Worm (Caenorhabditis elegans) whole organism, L4 larva: Measurements from ENCODE around the gene T24H10.5.

ENCODE experiments used
- F10B5.3 ChIP-seq: sonication (generic microtip); optimal IDR thresholded peaks from 2 replicates; lab custom pipeline; 2016; ENCODE audit warnings: mild to moderate bottlenecking, missing genetic modification characterization, missing compliant biosample characterization
- T20F7.1 ChIP-seq: fragments of 200-800 bp; sonication (Bioruptor generic); optimal IDR thresholded peaks from 2 replicates; lab custom pipeline; 2018; ENCODE audit warnings: mild to moderate bottlenecking, missing genetic modification characterization, missing compliant biosample characterization
- Y5F2A.4 ChIP-seq: fragments of 200-800 bp; sonication (Bioruptor generic); optimal IDR thresholded peaks from 2 replicates; lab custom pipeline; 2018; ENCODE audit warnings: mild to moderate bottlenecking, missing genetic modification characterization, missing compliant biosample characterization
- ZK546.5 ChIP-seq, 2 experiments: sonication (generic microtip); optimal IDR thresholded peaks; 2 replicates each; lab custom pipeline; 2017; ENCODE audit warnings: missing biosample characterization in 2 of 2, missing genetic modification characterization in 2 of 2
- ama-1 ChIP-seq: fragments of 150-350 bp; optimal IDR thresholded peaks from 2 replicates; lab custom pipeline; 2014; ENCODE audit warnings: inconsistent platforms, mixed read lengths
- ceh-20 ChIP-seq: fragments of 200-800 bp; sonication (Bioruptor generic); IDR thresholded peaks from 2 replicates; pipeline ENCODE4 v1.3.6; 2022; ENCODE audit warnings: missing genetic modification reagents, missing genetic modification characterization, missing compliant biosample characterization
- ctbp-1 ChIP-seq: fragments of 200-800 bp; sonication (Bioruptor generic); IDR thresholded peaks from 2 replicates; pipeline ENCODE4 v1.3.6; 2022; ENCODE audit warnings: missing genetic modification reagents, missing genetic modification characterization, missing compliant biosample characterization
- daf-12 ChIP-seq: fragments of 150-350 bp; optimal IDR thresholded peaks from 2 replicates; lab custom pipeline; 2014; ENCODE audit warnings: missing biosample characterization, missing genetic modification reagents, missing genetic modification characterization
- daf-16 ChIP-seq, 3 experiments: sonication (generic microtip); optimal IDR thresholded peaks; 2 replicates each; lab custom pipeline; 2016 to 2017; ENCODE audit warnings: missing genetic modification characterization in 3 of 3, missing genetic modification reagents in 3 of 3, mild to moderate bottlenecking in 2 of 3, missing compliant biosample characterization in 2 of 3, missing biosample characterization in 1 of 3, moderate library complexity in 1 of 3
- dmd-6 ChIP-seq: fragments of 200-800 bp; sonication (Bioruptor generic); IDR thresholded peaks from 2 replicates; pipeline ENCODE4 v1.3.6; 2022; ENCODE audit warnings: missing genetic modification reagents, missing genetic modification characterization, missing compliant biosample characterization
- dmd-8 ChIP-seq: fragments of 200-800 bp; sonication (Bioruptor generic); IDR thresholded peaks from 2 replicates; pipeline ENCODE4 v1.3.6; 2022; ENCODE audit warnings: missing genetic modification characterization, missing compliant biosample characterization
- dpl-1 ChIP-seq: fragments of 150-350 bp; optimal IDR thresholded peaks from 2 replicates; lab custom pipeline; 2014; ENCODE audit warnings: missing biosample characterization, missing genetic modification reagents, missing genetic modification characterization
- dve-1 ChIP-seq: sonication (generic microtip); optimal IDR thresholded peaks from 2 replicates; lab custom pipeline; 2017; ENCODE audit warnings: antibody characterized with exemption, mild to moderate bottlenecking, missing genetic modification characterization, missing compliant biosample characterization; ENCODE audit not compliant: insufficient read depth
- fos-1 ChIP-seq: fragments of 150-350 bp; optimal IDR thresholded peaks from 2 replicates; lab custom pipeline; 2014; ENCODE audit warnings: missing biosample characterization, missing genetic modification characterization
- hif-1 ChIP-seq, 2 experiments: sonication (generic microtip); optimal IDR thresholded peaks; 2 replicates each; lab custom pipeline; 2016 to 2017; ENCODE audit warnings: missing compliant biosample characterization in 2 of 2, missing genetic modification characterization in 2 of 2, missing genetic modification reagents in 2 of 2, missing genotype in 2 of 2, mild to moderate bottlenecking in 1 of 2
- hlh-11 ChIP-seq: fragments of 200-800 bp; sonication (Bioruptor generic); optimal IDR thresholded peaks from 2 replicates; lab custom pipeline; 2018; ENCODE audit warnings: mild to moderate bottlenecking, missing genetic modification characterization, missing compliant biosample characterization
- hlh-30 ChIP-seq: sonication (generic microtip); optimal IDR thresholded peaks from 2 replicates; lab custom pipeline; 2017; ENCODE audit warnings: antibody characterized with exemption, mild to moderate bottlenecking, missing genetic modification characterization, missing compliant biosample characterization; ENCODE audit not compliant: insufficient read depth
- hmg-1.1 ChIP-seq: fragments of 200-800 bp; sonication (Bioruptor generic); IDR thresholded peaks from 2 replicates; pipeline ENCODE4 v1.3.6; 2022; ENCODE audit warnings: missing genetic modification reagents, missing genetic modification characterization, missing compliant biosample characterization
- lin-1 ChIP-seq: fragments of 200-800 bp; sonication (Bioruptor generic); IDR thresholded peaks from 2 replicates; pipeline ENCODE4 v1.3.6; 2022; ENCODE audit warnings: missing genetic modification reagents, missing genetic modification characterization, missing compliant biosample characterization
- lin-13 ChIP-seq: fragments of 150-350 bp; optimal IDR thresholded peaks from 2 replicates; lab custom pipeline; 2014; ENCODE audit warnings: missing biosample characterization, missing genetic modification reagents, missing genetic modification characterization
- lin-29 ChIP-seq: fragments of 200-800 bp; sonication (Bioruptor generic); IDR thresholded peaks from 2 replicates; pipeline ENCODE4 v1.3.6; 2022; ENCODE audit warnings: missing genetic modification reagents, missing genetic modification characterization, missing compliant biosample characterization
- lin-38 ChIP-seq: fragments of 200-800 bp; sonication (Bioruptor generic); IDR thresholded peaks from 2 replicates; pipeline ENCODE4 v1.3.6; 2022; ENCODE audit warnings: missing genetic modification reagents, missing genetic modification characterization, missing compliant biosample characterization
- lin-39 ChIP-seq: fragments of 150-350 bp; optimal IDR thresholded peaks from 2 replicates; lab custom pipeline; 2014; ENCODE audit warnings: missing biosample characterization, missing genetic modification reagents, missing genetic modification characterization
- lsy-2 ChIP-seq, 2 experiments: fragments of 150-350 bp in 1 of 2; sonication (generic microtip) in 1 of 2; optimal IDR thresholded peaks; 2 replicates each; lab custom pipeline; 2014 to 2017; ENCODE audit warnings: missing biosample characterization in 2 of 2, missing genetic modification characterization in 2 of 2
- mdl-1 ChIP-seq, 2 experiments: fragments of 150-350 bp in 1 of 2; sonication (generic microtip) in 1 of 2; optimal IDR thresholded peaks; 2 replicates each; lab custom pipeline; 2014 to 2017; ENCODE audit warnings: missing biosample characterization in 2 of 2, missing genetic modification characterization in 2 of 2
- mep-1 ChIP-seq: fragments of 150-350 bp; sonication (generic microtip); optimal IDR thresholded peaks from 3 replicates; lab custom pipeline; 2014; ENCODE audit warnings: missing biosample characterization, missing genetic modification characterization
- mes-2 ChIP-seq: sonication (generic microtip); optimal IDR thresholded peaks from 2 replicates; lab custom pipeline; 2016; ENCODE audit warnings: missing genotype, mild to moderate bottlenecking, missing genetic modification characterization, missing compliant biosample characterization; ENCODE audit not compliant: poor library complexity, severe bottlenecking
- mxl-3 ChIP-seq: fragments of 200-800 bp; sonication (Bioruptor generic); optimal IDR thresholded peaks from 2 replicates; lab custom pipeline; 2018; ENCODE audit warnings: mild to moderate bottlenecking, missing genetic modification characterization, missing compliant biosample characterization
- nhr-102 ChIP-seq: sonication (generic microtip); optimal IDR thresholded peaks from 2 replicates; lab custom pipeline; 2016; ENCODE audit warnings: mild to moderate bottlenecking, missing genetic modification characterization, moderate library complexity, missing compliant biosample characterization
- nhr-237 ChIP-seq: sonication (generic microtip); optimal IDR thresholded peaks from 2 replicates; lab custom pipeline; 2017; ENCODE audit warnings: missing biosample characterization, missing genetic modification characterization
- nhr-28 ChIP-seq: fragments of 150-350 bp; optimal IDR thresholded peaks from 2 replicates; lab custom pipeline; 2014; ENCODE audit warnings: missing biosample characterization, missing genetic modification characterization
- nhr-41 ChIP-seq: fragments of 200-800 bp; sonication (Bioruptor generic); IDR thresholded peaks from 2 replicates; pipeline ENCODE4 v1.3.6; 2022; ENCODE audit warnings: missing genetic modification reagents, missing genetic modification characterization, missing compliant biosample characterization
- nhr-48 ChIP-seq: sonication (generic microtip); optimal IDR thresholded peaks from 2 replicates; lab custom pipeline; 2016; ENCODE audit warnings: mild to moderate bottlenecking, missing genetic modification characterization, missing compliant biosample characterization
- nhr-77 ChIP-seq: fragments of 150-350 bp; optimal IDR thresholded peaks from 2 replicates; lab custom pipeline; 2014; ENCODE audit warnings: missing biosample characterization, missing genetic modification characterization
- pha-4 ChIP-seq, 2 experiments: fragments of 150-350 bp in 1 of 2; fragments of 200-800 bp in 1 of 2; sonication (Bioruptor generic) in 1 of 2; IDR thresholded peaks in 1 of 2; optimal IDR thresholded peaks in 1 of 2; 2 replicates each; pipeline versions ENCODE4 v1.3.6 to Lab custom; 2014 to 2022; ENCODE audit warnings: missing genetic modification characterization in 2 of 2, missing genetic modification reagents in 2 of 2, missing biosample characterization in 1 of 2, missing compliant biosample characterization in 1 of 2
- pqm-1 ChIP-seq: sonication (generic microtip); optimal IDR thresholded peaks from 2 replicates; lab custom pipeline; 2017; ENCODE audit warnings: missing biosample characterization, missing genetic modification characterization
- saeg-2 ChIP-seq: fragments of 200-800 bp; sonication (Bioruptor generic); IDR thresholded peaks from 2 replicates; pipeline ENCODE4 v1.3.6; 2022; ENCODE audit warnings: missing genetic modification reagents, missing genetic modification characterization, missing compliant biosample characterization
- sdz-12 ChIP-seq: fragments of 200-800 bp; sonication (Bioruptor generic); optimal IDR thresholded peaks from 2 replicates; lab custom pipeline; 2018; ENCODE audit warnings: mild to moderate bottlenecking, missing genetic modification characterization, missing compliant biosample characterization
- snpc-1.2 ChIP-seq: fragments of 200-800 bp; sonication (Bioruptor generic); IDR thresholded peaks from 2 replicates; pipeline ENCODE4 v1.3.6; 2022; ENCODE audit warnings: missing genetic modification reagents, missing genetic modification characterization, missing compliant biosample characterization
- spr-1 ChIP-seq: sonication (generic microtip); optimal IDR thresholded peaks from 2 replicates; lab custom pipeline; 2016; ENCODE audit warnings: mild to moderate bottlenecking, missing genetic modification characterization, missing compliant biosample characterization
- spr-3 ChIP-seq: fragments of 200-800 bp; sonication (Bioruptor generic); optimal IDR thresholded peaks from 2 replicates; lab custom pipeline; 2018; ENCODE audit warnings: mild to moderate bottlenecking, missing genetic modification characterization, missing compliant biosample characterization
- tra-1 ChIP-seq: fragments of 200-800 bp; sonication (Bioruptor generic); IDR thresholded peaks from 2 replicates; pipeline ENCODE4 v1.3.6; 2022; ENCODE audit warnings: missing genetic modification reagents, missing genetic modification characterization, missing compliant biosample characterization
- unc-39 ChIP-seq: sonication (generic microtip); optimal IDR thresholded peaks from 2 replicates; lab custom pipeline; 2017; ENCODE audit warnings: missing biosample characterization, missing genetic modification characterization
- unc-62 ChIP-seq, 3 experiments: fragments of 150-350 bp in 1 of 3; sonication (generic microtip); optimal IDR thresholded peaks in 2 of 3; peaks in 1 of 3; 1 replicate in 1 of 3; 2 replicates in 2 of 3; lab custom pipeline; 2014 to 2017; ENCODE audit warnings: missing biosample characterization in 3 of 3, missing genetic modification characterization in 3 of 3, missing genetic modification reagents in 3 of 3, missing genotype in 1 of 3
- vab-7 ChIP-seq: fragments of 200-800 bp; sonication (Bioruptor generic); IDR thresholded peaks from 2 replicates; pipeline ENCODE4 v1.3.6; 2022; ENCODE audit warnings: missing genetic modification reagents, missing genetic modification characterization, missing compliant biosample characterization
- zip-2 ChIP-seq: fragments of 150-350 bp; optimal IDR thresholded peaks from 2 replicates; lab custom pipeline; 2014; ENCODE audit warnings: missing biosample characterization, missing genetic modification characterization
- ztf-11 ChIP-seq: fragments of 150-350 bp; optimal IDR thresholded peaks from 2 replicates; lab custom pipeline; 2014; ENCODE audit warnings: missing biosample characterization, missing genetic modification characterization

T24H10.5 gene

DNA sequence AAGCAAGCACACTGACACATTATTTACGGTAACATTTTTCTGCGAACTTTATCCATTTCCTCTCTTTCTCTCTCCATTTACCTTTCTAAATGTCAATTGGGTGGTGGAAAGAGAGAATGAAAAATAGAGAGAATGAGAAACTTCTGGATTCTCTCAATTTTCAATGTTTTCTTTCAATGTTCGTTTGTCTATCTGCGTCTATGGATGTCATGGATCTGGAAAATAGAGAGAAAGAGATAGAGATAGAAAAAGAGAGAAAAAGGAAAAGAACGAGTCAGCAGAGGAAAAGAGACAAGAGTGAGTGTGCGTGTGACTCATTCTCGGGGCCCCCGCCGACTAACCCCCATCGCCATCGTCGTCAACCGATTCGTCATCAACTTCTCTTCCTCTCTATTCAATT is 12.0 kb downstream of the T24H10.5 start, which contains the start of gene jun-1 (continued):
- no peak for TF ChIP-seq unc-39 (tag; lab: Kevin White, UChicago)
- no peak for TF ChIP-seq snpc-1.2
- TF ChIP-seq spr-3 = no peak
- no peak for TF ChIP-seq lin-39
- no peak for TF ChIP-seq ZK546.5 (tag; optimal IDR thresholded peaks at IDR 0.05; lab: Kevin White, UChicago)
- peak; percentile 17 for TF ChIP-seq zip-2
- TF ChIP-seq ama-1 (lab: Kevin White, UChicago) = no peak
- no peak for TF ChIP-seq ztf-11 (tag; lab: Kevin White, UChicago)
- peak; percentile 47 for TF ChIP-seq dpl-1 (GFP tag; lab: Kevin White, UChicago)
- no peak for TF ChIP-seq dmd-8
- no peak for TF ChIP-seq fos-1
- peak in 1 of 2 experiments; percentile 72 for TF ChIP-seq mdl-1 (tag; optimal IDR thresholded peaks at IDR 0.05; lab: Kevin White, UChicago)
- TF ChIP-seq ctbp-1 (GFP tag; lab: Robert Waterston, UW) = peak; percentile 39
- no peak for TF ChIP-seq lin-1 (GFP tag; lab: Robert Waterston, UW)

ce11 chrII:9113759-9114158 is 12.9 kb downstream of the T24H10.5 start:
- peak in 1 of 2 experiments; percentile 9 for TF ChIP-seq daf-16 (GFP tag; optimal IDR thresholded peaks at IDR 0.05; lab: Kevin White, UChicago)
- TF ChIP-seq daf-16 (tag; optimal IDR thresholded peaks at IDR 0.05; lab: Kevin White, UChicago) = peak; percentile 2
- peak; percentile 70; the same call in 1 of the 2 replicates for TF ChIP-seq tra-1 (GFP tag; lab: Robert Waterston, UW)
- peak in 1 of 2 experiments; percentile 77 for TF ChIP-seq mdl-1 (tag; optimal IDR thresholded peaks at IDR 0.05; lab: Kevin White, UChicago)
- TF ChIP-seq nhr-28 (tag; lab: Kevin White, UChicago) = peak; percentile 95
- TF ChIP-seq vab-7 (GFP tag; lab: Robert Waterston, UW) = 0 out of 2 replicates have a peak, but pooled peaks have one; percentile 13
- TF ChIP-seq dmd-6 (GFP tag; lab: Robert Waterston, UW) = peak; percentile 85
- TF ChIP-seq ceh-20 (GFP tag; lab: Robert Waterston, UW) = no peak
- TF ChIP-seq spr-3 = peak; percentile 33
- TF ChIP-seq F10B5.3 (tag; lab: Kevin White, UChicago) = no peak
- TF ChIP-seq mxl-3 (GFP tag; lab: Kevin White, UChicago) = peak; percentile 84
- TF ChIP-seq nhr-102 (tag; lab: Kevin White, UChicago) = peak; percentile 39
- no peak for TF ChIP-seq snpc-1.2
- peak in 1 of 2 experiments; percentile 41 for TF ChIP-seq hif-1 (tag; optimal IDR thresholded peaks at IDR 0.05; lab: Kevin White, UChicago)
- TF ChIP-seq sdz-12 (GFP tag; lab: Kevin White, UChicago) = no peak
- TF ChIP-seq dve-1 = peak; percentile 64
- no peak for TF ChIP-seq Y5F2A.4 (GFP tag; lab: Kevin White, UChicago)
- TF ChIP-seq lsy-2 (tag; optimal IDR thresholded peaks at IDR 0.05; lab: Kevin White, UChicago) = peak in 1 of 2 experiments; percentile 47
- no peak for TF ChIP-seq daf-12
- TF ChIP-seq spr-1 (tag; lab: Kevin White, UChicago) = peak; percentile 59
- peak in 1 of 2 experiments; percentile 27 for TF ChIP-seq unc-62 (GFP tag; optimal IDR thresholded peaks at IDR 0.05 in 1 of 2; lab: Kevin White, UChicago)
- TF ChIP-seq unc-62 (tag; optimal IDR thresholded peaks at IDR 0.05; lab: Kevin White, UChicago) = no peak
- peak; percentile 38 for TF ChIP-seq T20F7.1 (GFP tag; lab: Kevin White, UChicago)
- TF ChIP-seq mes-2 (tag; lab: Kevin White, UChicago) = peak; percentile 25
- TF ChIP-seq mep-1 (tag; lab: Kevin White, UChicago) = peak; percentile 52
- 0 out of 2 replicates have a peak, but pooled peaks have one; percentile 54 for TF ChIP-seq nhr-41 (GFP tag; lab: Robert Waterston, UW)
- peak; percentile 62 for TF ChIP-seq hmg-1.1 (GFP tag; lab: Robert Waterston, UW)
- no peak for TF ChIP-seq saeg-2
- no peak for TF ChIP-seq nhr-237 (tag; lab: Kevin White, UChicago)
- peak; percentile 59; the same call in 1 of the 2 replicates for TF ChIP-seq lin-29 (GFP tag; lab: Robert Waterston, UW)
- TF ChIP-seq pha-4 (GFP tag; IDR thresholded peaks at IDR 0.05; lab: Robert Waterston, UW) = 0 out of 2 replicates have a peak, but pooled peaks have one; percentile 36
- TF ChIP-seq pha-4 (tag; optimal IDR thresholded peaks at IDR 0.05; lab: Kevin White, UChicago) = no peak
- peak; percentile 26 for TF ChIP-seq pqm-1
- peak; percentile 35; the same call in 1 of the 2 replicates for TF ChIP-seq lin-38 (GFP tag; lab: Robert Waterston, UW)
- peak; percentile 94 for TF ChIP-seq hlh-11 (tag; lab: Kevin White, UChicago)
- TF ChIP-seq nhr-48 (tag; lab: Kevin White, UChicago) = peak; percentile 73
- peak; percentile 44 for TF ChIP-seq nhr-77 (tag; lab: Kevin White, UChicago)
- peak; percentile 44 for TF ChIP-seq dpl-1 (GFP tag; lab: Kevin White, UChicago)
- TF ChIP-seq lin-13 (GFP tag; lab: Kevin White, UChicago) = no peak
- peak; percentile 78 for TF ChIP-seq hlh-30 (tag; lab: Kevin White, UChicago)
